Worm (Caenorhabditis elegans) whole organism, L4 larva: ENCODE data around the gene str-261.
A peak's percentile ranks its signal among the peaks of the same experiment; 100 is the strongest.

Source experiments
- F37D6.2 ChIP-seq: sonication (generic microtip); optimal IDR thresholded peaks from 2 replicates; lab custom pipeline; 2016; ENCODE audit warnings: mild to moderate bottlenecking, missing genetic modification characterization, missing compliant biosample characterization
- F49E8.2 ChIP-seq: sonication (generic microtip); optimal IDR thresholded peaks from 2 replicates; lab custom pipeline; 2016; ENCODE audit warnings: missing compliant biosample characterization, mild to moderate bottlenecking, missing genetic modification characterization, borderline replicate concordance
- Y105C5A.15 ChIP-seq: fragments of 200-800 bp; sonication (Bioruptor generic); IDR thresholded peaks from 2 replicates; pipeline ENCODE4 v1.3.6; 2022; ENCODE audit warnings: missing genetic modification characterization, missing compliant biosample characterization
- Y5F2A.4 ChIP-seq: fragments of 200-800 bp; sonication (Bioruptor generic); optimal IDR thresholded peaks from 2 replicates; lab custom pipeline; 2018; ENCODE audit warnings: mild to moderate bottlenecking, missing genetic modification characterization, missing compliant biosample characterization
- Y75B8A.6 ChIP-seq: fragments of 200-800 bp; sonication (Bioruptor generic); IDR thresholded peaks from 2 replicates; pipeline ENCODE4 v1.3.6; 2022; ENCODE audit warnings: missing genetic modification reagents, missing genetic modification characterization, missing compliant biosample characterization
- aha-1 ChIP-seq: fragments of 150-350 bp; peaks from one replicate; lab custom pipeline; 2014; ENCODE audit warnings: missing biosample characterization, missing genetic modification characterization
- ama-1 ChIP-seq: fragments of 150-350 bp; optimal IDR thresholded peaks from 2 replicates; lab custom pipeline; 2014; ENCODE audit warnings: inconsistent platforms, mixed read lengths
- attf-4 ChIP-seq: sonication (generic microtip); optimal IDR thresholded peaks from 3 replicates; lab custom pipeline; 2017; ENCODE audit warnings: missing biosample characterization, missing genetic modification characterization
- ceh-28 ChIP-seq: fragments of 150-350 bp; optimal IDR thresholded peaks from 2 replicates; lab custom pipeline; 2014; ENCODE audit warnings: missing biosample characterization, missing genetic modification reagents, missing genetic modification characterization
- ceh-32 ChIP-seq: sonication (generic microtip); optimal IDR thresholded peaks from 2 replicates; lab custom pipeline; 2016; ENCODE audit warnings: mild to moderate bottlenecking, missing genetic modification characterization, missing compliant biosample characterization; ENCODE audit not compliant: poor library complexity
- ceh-44 ChIP-seq: fragments of 200-800 bp; sonication (Bioruptor generic); IDR thresholded peaks from 2 replicates; pipeline ENCODE4 v1.3.6; 2022; ENCODE audit warnings: missing genetic modification reagents, missing genetic modification characterization, missing compliant biosample characterization
- ceh-62 ChIP-seq: sonication (generic microtip); optimal IDR thresholded peaks from 2 replicates; lab custom pipeline; 2017; ENCODE audit warnings: missing biosample characterization, missing genetic modification characterization
- ces-1 ChIP-seq: fragments of 150-350 bp; sonication (generic microtip); optimal IDR thresholded peaks from 4 replicates; lab custom pipeline; 2014; ENCODE audit warnings: missing biosample characterization, missing genetic modification reagents, missing genetic modification characterization
- ctbp-1 ChIP-seq: fragments of 200-800 bp; sonication (Bioruptor generic); IDR thresholded peaks from 2 replicates; pipeline ENCODE4 v1.3.6; 2022; ENCODE audit warnings: missing genetic modification reagents, missing genetic modification characterization, missing compliant biosample characterization
- daf-12 ChIP-seq: fragments of 150-350 bp; optimal IDR thresholded peaks from 2 replicates; lab custom pipeline; 2014; ENCODE audit warnings: missing biosample characterization, missing genetic modification reagents, missing genetic modification characterization
- daf-19 ChIP-seq: fragments of 200-800 bp; sonication (Bioruptor generic); conservative IDR thresholded peaks from 2 replicates; pipeline ENCODE4 v1.3.6; 2022; ENCODE audit warnings: missing genetic modification characterization, missing compliant biosample characterization
- daf-8 ChIP-seq: fragments of 200-800 bp; sonication (Bioruptor generic); IDR thresholded peaks from 2 replicates; pipeline ENCODE4 v1.3.6; 2022; ENCODE audit warnings: missing genetic modification characterization, missing compliant biosample characterization
- dmd-9 ChIP-seq: fragments of 200-800 bp; sonication (Bioruptor generic); IDR thresholded peaks from 2 replicates; pipeline ENCODE4 v1.3.6; 2022; ENCODE audit warnings: missing genetic modification reagents, missing genetic modification characterization, missing compliant biosample characterization
- dve-1 ChIP-seq: sonication (generic microtip); optimal IDR thresholded peaks from 2 replicates; lab custom pipeline; 2017; ENCODE audit warnings: antibody characterized with exemption, mild to moderate bottlenecking, missing genetic modification characterization, missing compliant biosample characterization; ENCODE audit not compliant: insufficient read depth
- fos-1 ChIP-seq: fragments of 150-350 bp; optimal IDR thresholded peaks from 2 replicates; lab custom pipeline; 2014; ENCODE audit warnings: missing biosample characterization, missing genetic modification characterization
- gei-8 ChIP-seq: fragments of 200-800 bp; sonication (Bioruptor generic); optimal IDR thresholded peaks from 2 replicates; lab custom pipeline; 2018; ENCODE audit warnings: mild to moderate bottlenecking, missing genetic modification characterization, missing compliant biosample characterization
- jun-1 ChIP-seq: fragments of 150-350 bp; optimal IDR thresholded peaks from 2 replicates; lab custom pipeline; 2014; ENCODE audit warnings: missing biosample characterization, missing genetic modification reagents, missing genetic modification characterization
- lin-1 ChIP-seq: fragments of 200-800 bp; sonication (Bioruptor generic); IDR thresholded peaks from 2 replicates; pipeline ENCODE4 v1.3.6; 2022; ENCODE audit warnings: missing genetic modification reagents, missing genetic modification characterization, missing compliant biosample characterization
- lin-13 ChIP-seq: fragments of 150-350 bp; optimal IDR thresholded peaks from 2 replicates; lab custom pipeline; 2014; ENCODE audit warnings: missing biosample characterization, missing genetic modification reagents, missing genetic modification characterization
- lin-29 ChIP-seq: fragments of 200-800 bp; sonication (Bioruptor generic); IDR thresholded peaks from 2 replicates; pipeline ENCODE4 v1.3.6; 2022; ENCODE audit warnings: missing genetic modification reagents, missing genetic modification characterization, missing compliant biosample characterization
- lin-38 ChIP-seq: fragments of 200-800 bp; sonication (Bioruptor generic); IDR thresholded peaks from 2 replicates; pipeline ENCODE4 v1.3.6; 2022; ENCODE audit warnings: missing genetic modification reagents, missing genetic modification characterization, missing compliant biosample characterization
- lsy-2 ChIP-seq, 2 experiments: fragments of 150-350 bp in 1 of 2; sonication (generic microtip) in 1 of 2; optimal IDR thresholded peaks; 2 replicates each; lab custom pipeline; 2014 to 2017; ENCODE audit warnings: missing biosample characterization in 2 of 2, missing genetic modification characterization in 2 of 2
- madf-5 ChIP-seq, 2 experiments: fragments of 200-800 bp; sonication (Bioruptor generic); IDR thresholded peaks; 2 replicates each; pipeline ENCODE4 v1.3.6; 2022; ENCODE audit warnings: missing compliant biosample characterization in 2 of 2, missing genetic modification characterization in 2 of 2
- mdl-1 ChIP-seq, 2 experiments: fragments of 150-350 bp in 1 of 2; sonication (generic microtip) in 1 of 2; optimal IDR thresholded peaks; 2 replicates each; lab custom pipeline; 2014 to 2017; ENCODE audit warnings: missing biosample characterization in 2 of 2, missing genetic modification characterization in 2 of 2
- mes-2 ChIP-seq: sonication (generic microtip); optimal IDR thresholded peaks from 2 replicates; lab custom pipeline; 2016; ENCODE audit warnings: missing genotype, mild to moderate bottlenecking, missing genetic modification characterization, missing compliant biosample characterization; ENCODE audit not compliant: poor library complexity, severe bottlenecking
- nhr-10 ChIP-seq: fragments of 150-350 bp; optimal IDR thresholded peaks from 2 replicates; lab custom pipeline; 2014; ENCODE audit warnings: missing biosample characterization, missing genetic modification characterization
- nhr-11 ChIP-seq: fragments of 150-350 bp; optimal IDR thresholded peaks from 2 replicates; lab custom pipeline; 2014; ENCODE audit warnings: missing biosample characterization, missing genetic modification characterization
- nhr-111 ChIP-seq: fragments of 200-800 bp; sonication (Bioruptor generic); optimal IDR thresholded peaks from 2 replicates; lab custom pipeline; 2018; ENCODE audit warnings: mild to moderate bottlenecking, missing genetic modification characterization, missing compliant biosample characterization
- nhr-6 ChIP-seq: fragments of 150-350 bp; optimal IDR thresholded peaks from 2 replicates; lab custom pipeline; 2014; ENCODE audit warnings: missing biosample characterization, missing genetic modification characterization
- pha-4 ChIP-seq, 2 experiments: fragments of 150-350 bp in 1 of 2; fragments of 200-800 bp in 1 of 2; sonication (Bioruptor generic) in 1 of 2; IDR thresholded peaks in 1 of 2; optimal IDR thresholded peaks in 1 of 2; 2 replicates each; pipeline versions ENCODE4 v1.3.6 to Lab custom; 2014 to 2022; ENCODE audit warnings: missing genetic modification characterization in 2 of 2, missing genetic modification reagents in 2 of 2, missing biosample characterization in 1 of 2, missing compliant biosample characterization in 1 of 2
- php-3 ChIP-seq: fragments of 200-800 bp; sonication (Bioruptor generic); IDR thresholded peaks from 2 replicates; pipeline ENCODE4 v1.3.6; 2022; ENCODE audit warnings: missing genetic modification reagents, missing genetic modification characterization, missing compliant biosample characterization
- rbr-2 ChIP-seq: sonication (generic microtip); optimal IDR thresholded peaks from 2 replicates; lab custom pipeline; 2016; ENCODE audit warnings: missing genotype, missing genetic modification characterization, missing compliant biosample characterization
- set-16 ChIP-seq: fragments of 200-800 bp; sonication (Bioruptor generic); IDR thresholded peaks from 2 replicates; pipeline ENCODE4 v1.3.6; 2022; ENCODE audit warnings: missing genetic modification reagents, missing genetic modification characterization, missing compliant biosample characterization
- snpc-4 ChIP-seq: fragments of 150-350 bp; optimal IDR thresholded peaks from 2 replicates; lab custom pipeline; 2014; ENCODE audit warnings: missing biosample characterization, missing genetic modification characterization
- tag-97 ChIP-seq: fragments of 200-800 bp; sonication (Bioruptor generic); IDR thresholded peaks from 2 replicates; pipeline ENCODE4 v1.3.6; 2022; ENCODE audit warnings: missing genetic modification characterization, missing compliant biosample characterization
- unc-39 ChIP-seq: sonication (generic microtip); optimal IDR thresholded peaks from 2 replicates; lab custom pipeline; 2017; ENCODE audit warnings: missing biosample characterization, missing genetic modification characterization
- unc-62 ChIP-seq, 3 experiments: fragments of 150-350 bp in 1 of 3; sonication (generic microtip); optimal IDR thresholded peaks in 2 of 3; peaks in 1 of 3; 1 replicate in 1 of 3; 2 replicates in 2 of 3; lab custom pipeline; 2014 to 2017; ENCODE audit warnings: missing biosample characterization in 3 of 3, missing genetic modification characterization in 3 of 3, missing genetic modification reagents in 3 of 3, missing genotype in 1 of 3
- vab-7 ChIP-seq: fragments of 200-800 bp; sonication (Bioruptor generic); IDR thresholded peaks from 2 replicates; pipeline ENCODE4 v1.3.6; 2022; ENCODE audit warnings: missing genetic modification reagents, missing genetic modification characterization, missing compliant biosample characterization
- zag-1 ChIP-seq: fragments of 150-350 bp; optimal IDR thresholded peaks from 2 replicates; lab custom pipeline; 2014; ENCODE audit warnings: missing biosample characterization, missing genetic modification characterization
- ztf-11 ChIP-seq: fragments of 150-350 bp; optimal IDR thresholded peaks from 2 replicates; lab custom pipeline; 2014; ENCODE audit warnings: missing biosample characterization, missing genetic modification characterization
- ztf-7 ChIP-seq: fragments of 150-350 bp; optimal IDR thresholded peaks from 2 replicates; lab custom pipeline; 2014; ENCODE audit warnings: missing biosample characterization, missing genetic modification characterization

Gene str-261

ce11 chrIII:11053603-11054002 lies 20.7 kb upstream of the str-261 start:
- TF ChIP-seq F37D6.2 (tag; lab: Kevin White, UChicago) (no peak), fos-1 (tag; lab: Kevin White, UChicago) (no peak), ctbp-1 (GFP tag; lab: Robert Waterston, UW) (no peak), aha-1 (tag; lab: Kevin White, UChicago) (peak; percentile 91)

- TF ChIP-seq ceh-32 (tag; lab: Kevin White, UChicago), result no peak
- TF ChIP-seq fos-1 (tag; lab: Kevin White, UChicago), result no peak
- TF ChIP-seq lin-38 (GFP tag; lab: Robert Waterston, UW), result no peak
- TF ChIP-seq pha-4 (GFP tag; IDR thresholded peaks at IDR 0.05; lab: Robert Waterston, UW), result no peak
- no peak for TF ChIP-seq pha-4 (tag; optimal IDR thresholded peaks at IDR 0.05; lab: Kevin White, UChicago)
- no peak for TF ChIP-seq dmd-9
- TF ChIP-seq gei-8 (GFP tag; lab: Kevin White, UChicago), result no peak
- TF ChIP-seq ceh-62 (tag; lab: Kevin White, UChicago), result no peak
- no peak for TF ChIP-seq aha-1 (tag; lab: Kevin White, UChicago)
- TF ChIP-seq mes-2 (tag; lab: Kevin White, UChicago), result no peak
- no peak for TF ChIP-seq vab-7 (GFP tag; lab: Robert Waterston, UW)
- TF ChIP-seq madf-5 (GFP tag; IDR thresholded peaks at IDR 0.05; lab: Robert Waterston, UW), result no peak
- no peak for TF ChIP-seq ztf-11
- TF ChIP-seq lsy-2 (tag; optimal IDR thresholded peaks at IDR 0.05; lab: Kevin White, UChicago), result no peak
- no peak for TF ChIP-seq daf-8 (GFP tag; lab: Robert Waterston, UW)
- TF ChIP-seq unc-62 (GFP tag; optimal IDR thresholded peaks at IDR 0.05 in 1 of 2; lab: Kevin White, UChicago), result no peak
- no peak for TF ChIP-seq unc-62 (tag; optimal IDR thresholded peaks at IDR 0.05; lab: Kevin White, UChicago)
- no peak for TF ChIP-seq unc-39 (tag; lab: Kevin White, UChicago)
- no peak for TF ChIP-seq daf-19 (GFP tag; lab: Robert Waterston, UW)
- TF ChIP-seq daf-12 (tag; lab: Kevin White, UChicago), result no peak
- TF ChIP-seq Y105C5A.15 (GFP tag; lab: Robert Waterston, UW), result no peak
- TF ChIP-seq jun-1 (tag; lab: Kevin White, UChicago), result no peak
- TF ChIP-seq, all 104 proteins: peak for 0
Measured at ce11 chrIII:11054032-11054431, 20.3 kb upstream of the str-261 start.

ce11 chrIII:11054532-11055265 lies 19.6 kb upstream of the str-261 start:
- TF ChIP-seq nhr-111 (GFP tag; lab: Kevin White, UChicago), result no peak
- no peak for TF ChIP-seq madf-5 (GFP tag; IDR thresholded peaks at IDR 0.05; lab: Robert Waterston, UW)
- TF ChIP-seq lsy-2 (tag; optimal IDR thresholded peaks at IDR 0.05; lab: Kevin White, UChicago), result peak in 1 of 2 experiments; percentile 67
- TF ChIP-seq php-3, result no peak
- TF ChIP-seq set-16 (GFP tag; lab: Robert Waterston, UW), result peak; percentile 69
- TF ChIP-seq lin-13, result peak; percentile 63
- no peak for TF ChIP-seq ces-1 (GFP tag; lab: Kevin White, UChicago)
- TF ChIP-seq snpc-4, result no peak
- no peak for TF ChIP-seq ceh-44 (GFP tag; lab: Robert Waterston, UW)
- TF ChIP-seq ceh-62 (tag; lab: Kevin White, UChicago), result no peak
- TF ChIP-seq Y75B8A.6 (GFP tag; lab: Robert Waterston, UW), result no peak
- no peak for TF ChIP-seq zag-1 (tag; lab: Kevin White, UChicago)
- TF ChIP-seq nhr-10 (tag; lab: Kevin White, UChicago), result no peak
- no peak for TF ChIP-seq vab-7 (GFP tag; lab: Robert Waterston, UW)
- peak; percentile 82 for TF ChIP-seq rbr-2 (tag; lab: Kevin White, UChicago)
- TF ChIP-seq ama-1, result no peak
- no peak for TF ChIP-seq lin-29 (GFP tag; lab: Robert Waterston, UW)
- TF ChIP-seq Y5F2A.4 (GFP tag; lab: Kevin White, UChicago), result no peak
- no peak for TF ChIP-seq ceh-28
- no peak for TF ChIP-seq attf-4 (tag; lab: Kevin White, UChicago)
- peak; percentile 31 to 81 for TF ChIP-seq mdl-1 (tag; optimal IDR thresholded peaks at IDR 0.05; lab: Kevin White, UChicago)
- TF ChIP-seq lin-1 (GFP tag; lab: Robert Waterston, UW), result no peak
- no peak for TF ChIP-seq tag-97 (GFP tag; lab: Robert Waterston, UW)
- peak; percentile 31 for TF ChIP-seq nhr-11
- TF ChIP-seq dve-1 (tag; lab: Kevin White, UChicago), result peak; percentile 71
- TF ChIP-seq F49E8.2 (tag; lab: Kevin White, UChicago), result no peak
- TF ChIP-seq nhr-6, result no peak
- peak; percentile 19 for TF ChIP-seq ceh-32 (tag; lab: Kevin White, UChicago)
- no peak for TF ChIP-seq ztf-7
